Worm (Caenorhabditis elegans) whole organism, midembryonic: Measurements from ENCODE around the gene fbxb-65.

ENCODE experiments used
- cog-1 ChIP-seq: sonication (generic microtip); optimal IDR thresholded peaks from 2 replicates; lab custom pipeline; 2016; ENCODE audit warnings: missing genetic modification characterization, missing compliant biosample characterization
- flt-1 ChIP-seq: fragments of 200-800 bp; sonication (Bioruptor generic); IDR thresholded peaks from 2 replicates; pipeline ENCODE4 v1.3.6; 2022; ENCODE audit warnings: missing genetic modification characterization, missing compliant biosample characterization
- klf-2 ChIP-seq: fragments of 200-800 bp; sonication (Bioruptor generic); conservative IDR thresholded peaks from 2 replicates; pipeline ENCODE4 v1.3.6; 2022; ENCODE audit warnings: missing genetic modification reagents, missing genetic modification characterization, missing compliant biosample characterization
- med-1 ChIP-seq: sonication (generic microtip); optimal IDR thresholded peaks from 2 replicates; lab custom pipeline; 2017; ENCODE audit warnings: missing genetic modification characterization, mild to moderate bottlenecking, missing compliant biosample characterization, antibody characterized with exemption, missing genetic modification reagents; ENCODE audit not compliant: insufficient read depth
- ref-1 ChIP-seq: fragments of 200-800 bp; sonication (Bioruptor generic); conservative IDR thresholded peaks from 2 replicates; pipeline ENCODE4 v1.3.6; 2022; ENCODE audit warnings: missing genetic modification reagents, missing genetic modification characterization, missing compliant biosample characterization
- tab-1 ChIP-seq: fragments of 200-800 bp; sonication (Bioruptor generic); IDR thresholded peaks from 2 replicates; pipeline ENCODE4 v1.3.6; 2022; ENCODE audit warnings: missing genetic modification characterization, missing compliant biosample characterization
- ztf-23 ChIP-seq: fragments of 200-800 bp; sonication (Bioruptor generic); IDR thresholded peaks from 2 replicates; pipeline ENCODE4 v1.3.6; 2022; ENCODE audit warnings: missing genetic modification reagents, missing genetic modification characterization, missing compliant biosample characterization
- ztf-29 ChIP-seq: fragments of 200-800 bp; sonication (Bioruptor generic); IDR thresholded peaks from 2 replicates; pipeline ENCODE4 v1.3.6; 2022; ENCODE audit warnings: missing genetic modification reagents, missing genetic modification characterization, missing compliant biosample characterization

DNA sequence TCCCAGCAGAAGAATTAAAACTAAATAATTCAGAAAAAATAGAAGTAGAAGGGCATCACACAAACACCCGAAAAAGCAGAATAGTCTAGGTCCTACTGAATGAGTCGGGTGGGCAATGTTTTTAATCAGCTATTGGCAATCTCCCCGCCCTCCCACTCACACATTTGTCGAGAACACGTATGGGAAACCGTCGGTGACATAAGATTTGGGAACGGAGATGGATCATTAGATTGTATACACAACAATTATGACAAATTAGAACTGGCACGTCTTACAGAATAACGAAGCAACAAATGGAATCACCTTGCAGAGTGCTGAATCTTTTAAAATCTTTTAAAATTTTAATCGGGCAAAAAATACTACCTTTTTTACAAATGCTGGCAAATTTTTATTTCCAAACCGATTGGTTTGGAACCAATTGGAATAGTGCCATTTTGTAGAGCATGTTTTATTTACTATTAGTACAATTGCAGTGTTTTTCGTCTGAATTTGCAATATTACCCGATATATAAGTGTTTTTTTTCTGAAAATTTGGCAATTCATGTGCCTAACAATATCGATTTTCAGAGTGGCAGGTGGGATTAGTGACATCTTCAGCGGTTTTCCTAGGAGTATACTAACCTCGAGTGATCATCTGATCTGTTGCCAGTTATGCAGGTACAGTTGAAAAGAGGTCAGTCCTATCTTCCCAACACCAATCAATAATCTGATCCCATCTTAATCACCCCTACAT is 41.1 kb upstream of the fbxb-65 start, which contains the start of the genes F55C9.3 and fbxb-57:
- TF ChIP-seq ztf-23: no peak
- TF ChIP-seq klf-2 (GFP tag; lab: Robert Waterston, UW): no peak
- TF ChIP-seq flt-1: no peak
- no peak for TF ChIP-seq ref-1
- TF ChIP-seq cog-1 (tag; lab: Kevin White, UChicago): no peak
- no peak for TF ChIP-seq ztf-29 (GFP tag; lab: Robert Waterston, UW)
- TF ChIP-seq med-1 (GFP tag; lab: Kevin White, UChicago): no peak
- no peak for TF ChIP-seq tab-1 (GFP tag; lab: Robert Waterston, UW)
